Fruit fly (Drosophila melanogaster) whole organism, pupa: ENCODE results near the gene CG31517.

Experiments
- CG10348 ChIP-seq: fragments of 200-800 bp; sonication (Bioruptor generic); IDR thresholded peaks from 2 replicates; pipeline ENCODE4 v1.3.6; 2022; ENCODE audit warnings: missing biosample characterization, missing genetic modification characterization
- CG12605 ChIP-seq: fragments of 200-800 bp; sonication (Bioruptor generic); IDR thresholded peaks from 2 replicates; pipeline ENCODE4 v1.3.6; 2022; ENCODE audit warnings: missing biosample characterization, missing genetic modification characterization
- CG13204 ChIP-seq: fragments of 200-800 bp; sonication (Bioruptor generic); optimal IDR thresholded peaks from 2 replicates; lab custom pipeline; 2018; ENCODE audit warnings: missing biosample characterization, mild to moderate bottlenecking, missing genetic modification characterization, moderate library complexity
- CG14655 ChIP-seq: fragments of 200-800 bp; sonication (Bioruptor generic); optimal IDR thresholded peaks from 3 replicates; lab custom pipeline; 2017; ENCODE audit warnings: mild to moderate bottlenecking, missing biosample characterization, missing genetic modification reagents, missing genetic modification characterization
- CG15710 ChIP-seq: fragments of 200-800 bp; sonication (Bioruptor generic); optimal IDR thresholded peaks from 2 replicates; lab custom pipeline; 2018; ENCODE audit warnings: missing biosample characterization, mild to moderate bottlenecking, missing genetic modification characterization, moderate library complexity
- CG17806 ChIP-seq: fragments of 200-800 bp; sonication (Bioruptor generic); optimal IDR thresholded peaks from 2 replicates; lab custom pipeline; 2018; ENCODE audit warnings: missing biosample characterization, mild to moderate bottlenecking, missing genetic modification characterization, moderate library complexity
- CG32121 ChIP-seq: fragments of 200-800 bp; sonication (Bioruptor generic); IDR thresholded peaks from 2 replicates; pipeline ENCODE4 v1.3.6; 2022; ENCODE audit warnings: missing biosample characterization, missing genetic modification characterization
- CG34367 ChIP-seq: fragments of 200-800 bp; sonication (Bioruptor generic); optimal IDR thresholded peaks from 2 replicates; lab custom pipeline; 2018; ENCODE audit warnings: missing biosample characterization, mild to moderate bottlenecking, missing genetic modification characterization
- CG4496 ChIP-seq: fragments of 200-800 bp; sonication (Bioruptor generic); IDR thresholded peaks from 3 replicates; pipeline ENCODE4 v1.3.6; 2022; ENCODE audit warnings: missing biosample characterization, missing genetic modification characterization
- CG8159 ChIP-seq: fragments of 200-800 bp; sonication (Bioruptor generic); optimal IDR thresholded peaks from 3 replicates; lab custom pipeline; 2018; ENCODE audit warnings: missing biosample characterization, mild to moderate bottlenecking, missing genetic modification characterization, moderate library complexity
- CG8301 ChIP-seq: fragments of 200-800 bp; sonication (Bioruptor generic); optimal IDR thresholded peaks from 2 replicates; lab custom pipeline; 2018; ENCODE audit warnings: missing biosample characterization, mild to moderate bottlenecking, missing genetic modification characterization
- CG9948 ChIP-seq: fragments of 200-800 bp; sonication (Bioruptor generic); optimal IDR thresholded peaks from 2 replicates; lab custom pipeline; 2018; ENCODE audit warnings: missing biosample characterization, mild to moderate bottlenecking, missing genetic modification characterization, moderate library complexity
- D1 ChIP-seq: fragments of 200-800 bp; sonication (Bioruptor generic); optimal IDR thresholded peaks from 2 replicates; lab custom pipeline; 2018; ENCODE audit warnings: missing biosample characterization, mild to moderate bottlenecking, missing genetic modification characterization, moderate library complexity
- EcR ChIP-seq: fragments of 200-800 bp; sonication (Bioruptor generic); optimal IDR thresholded peaks from 3 replicates; lab custom pipeline; 2019; ENCODE audit warnings: missing biosample characterization, missing genetic modification characterization, mild to moderate bottlenecking, moderate library complexity, missing genetic modification reagents
- Ets98B ChIP-seq: fragments of 200-800 bp; sonication (Bioruptor generic); IDR thresholded peaks from 2 replicates; pipeline ENCODE4 v1.3.6; 2022; ENCODE audit warnings: missing biosample characterization, missing genetic modification characterization
- Pif1A ChIP-seq: fragments of 200-800 bp; sonication (Bioruptor generic); optimal IDR thresholded peaks from 3 replicates; lab custom pipeline; 2016; ENCODE audit warnings: missing biosample characterization, missing genetic modification characterization
- Pif1B ChIP-seq: fragments of 200-800 bp; sonication (Bioruptor generic); optimal IDR thresholded peaks from 3 replicates; lab custom pipeline; 2016; ENCODE audit warnings: missing biosample characterization, missing genetic modification characterization
- Snoo ChIP-seq: fragments of 200-800 bp; sonication (Bioruptor generic); optimal IDR thresholded peaks from 3 replicates; lab custom pipeline; 2017; ENCODE audit warnings: missing biosample characterization, mild to moderate bottlenecking, missing genetic modification characterization, inconsistent platforms
- fd96Ca ChIP-seq: fragments of 200-800 bp; sonication (Bioruptor generic); IDR thresholded peaks from 3 replicates; pipeline ENCODE4 v1.3.6; 2022; ENCODE audit warnings: missing biosample characterization, missing genetic modification characterization
- gl ChIP-seq: fragments of 200-800 bp; sonication (Bioruptor generic); optimal IDR thresholded peaks from 2 replicates; lab custom pipeline; 2018; ENCODE audit warnings: missing biosample characterization, mild to moderate bottlenecking, missing genetic modification characterization
- rn ChIP-seq: fragments of 200-800 bp; sonication (Bioruptor generic); IDR thresholded peaks from 2 replicates; pipeline ENCODE4 v1.3.6; 2022; ENCODE audit warnings: missing biosample characterization, missing genetic modification characterization

The CG31517 gene

dm6 chr3R:13971728-13972448 lies 23.7 kb downstream of the CG31517 start:
- TF ChIP-seq CG14655 (GFP tag; lab: Kevin White, UChicago) (no peak), CG8159 (no peak), CG15710 (tag; lab: Kevin White, UChicago) (no peak), CG9948 (peak; percentile 3), rn (GFP tag; lab: Robert Waterston, UW) (no peak), CG17806 (tag; lab: Kevin White, UChicago) (peak; percentile 20), D1 (no peak)

dm6 chr3R:13972653-13973052 lies 24.4 kb downstream of the CG31517 start:
- TF ChIP-seq rn (GFP tag; lab: Robert Waterston, UW) = no peak
- no peak for TF ChIP-seq gl
- TF ChIP-seq CG32121 = no peak
- no peak for TF ChIP-seq CG34367
- TF ChIP-seq EcR (GFP tag; lab: Kevin White, UChicago) = no peak
- TF ChIP-seq CG17806 (tag; lab: Kevin White, UChicago) = no peak
- no peak for TF ChIP-seq Pif1A (GFP tag; lab: Kevin White, UChicago)
- TF ChIP-seq CG10348 = no peak
- TF ChIP-seq CG4496 (GFP tag; lab: Robert Waterston, UW) = no peak
- TF ChIP-seq CG8301 (tag; lab: Kevin White, UChicago) = no peak
- no peak for TF ChIP-seq D1
- no peak for TF ChIP-seq CG12605 (GFP tag; lab: Robert Waterston, UW)
- no peak for TF ChIP-seq fd96Ca (GFP tag; lab: Robert Waterston, UW)
- TF ChIP-seq CG9948 = no peak

- peak; percentile 21 for TF ChIP-seq Snoo (tag; lab: Kevin White, UChicago)
- TF ChIP-seq CG4496 (GFP tag; lab: Robert Waterston, UW) = peak; percentile 53; the same call in 1 of the 3 replicates
- TF ChIP-seq Pif1B = peak; percentile 18
- TF ChIP-seq CG9948 = no peak
Observed at dm6 chr3R:13974741-13975245, 26.6 kb downstream of the CG31517 start.

dm6 chr3R:13976070-13976492 lies 27.9 kb downstream of the CG31517 start:
- peak; percentile 7 for TF ChIP-seq Pif1A (GFP tag; lab: Kevin White, UChicago)
- peak; percentile 85 for TF ChIP-seq EcR (GFP tag; lab: Kevin White, UChicago)
- TF ChIP-seq CG4496 (GFP tag; lab: Robert Waterston, UW) = no peak
- TF ChIP-seq CG13204 = peak; percentile 22
- peak; percentile 39; the same call in 1 of the 2 replicates for TF ChIP-seq Ets98B (GFP tag; lab: Robert Waterston, UW)
- TF ChIP-seq CG12605 (GFP tag; lab: Robert Waterston, UW) = 0 out of 2 replicates have a peak, but pooled peaks have one; percentile 13
- no peak for TF ChIP-seq Snoo (tag; lab: Kevin White, UChicago)

- TF ChIP-seq rn (GFP tag; lab: Robert Waterston, UW) (no peak), CG17806 (tag; lab: Kevin White, UChicago) (no peak), CG14655 (GFP tag; lab: Kevin White, UChicago) (no peak), fd96Ca (GFP tag; lab: Robert Waterston, UW) (no peak), CG12605 (GFP tag; lab: Robert Waterston, UW) (no peak), CG32121 (no peak), Ets98B (GFP tag; lab: Robert Waterston, UW) (no peak), CG10348 (no peak), Snoo (tag; lab: Kevin White, UChicago) (no peak), CG13204 (no peak), Pif1A (GFP tag; lab: Kevin White, UChicago) (no peak), CG4496 (GFP tag; lab: Robert Waterston, UW) (no peak), D1 (no peak), Pif1B (no peak), CG8159 (no peak)
- TF ChIP-seq, all 21 proteins: peak for 0
Observed at dm6 chr3R:13977126-13977991, 29.1 kb downstream of the CG31517 start.

- no peak for TF ChIP-seq Pif1B
- TF ChIP-seq CG8159 = no peak
- TF ChIP-seq CG4496 (GFP tag; lab: Robert Waterston, UW) = no peak
- TF ChIP-seq gl = no peak
- no peak for TF ChIP-seq CG9948
Observed at dm6 chr3R:13978078-13978559, 29.9 kb downstream of the CG31517 start.
